Worm (Caenorhabditis elegans): Measurements from ENCODE around the gene pld-1.

DNA sequence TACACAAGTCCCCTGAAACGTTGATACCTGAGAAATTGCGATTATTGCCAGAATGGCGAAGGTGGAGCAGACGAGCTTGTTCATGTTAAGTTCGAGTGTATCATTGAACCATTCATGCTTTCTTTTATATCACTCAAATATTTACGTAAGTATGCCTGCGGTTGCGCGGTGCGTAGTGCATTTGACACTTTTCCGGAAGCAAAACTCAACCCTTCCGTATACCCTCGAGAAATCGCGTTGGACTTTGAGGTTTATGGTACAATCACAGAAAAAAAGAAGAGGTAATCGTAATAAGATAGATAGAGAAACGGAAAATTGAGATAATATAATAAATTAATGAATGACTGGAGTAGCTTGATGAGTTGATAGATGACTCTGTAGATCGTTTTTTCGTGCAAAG lies 22.0 kb downstream of the pld-1 start, which contains the start of gene idpb-2:
- TF ChIP-seq unc-86 (tag; optimal IDR thresholded peaks at IDR 0.05): no peak
- no peak for TF ChIP-seq elt-2 (tag; optimal IDR thresholded peaks at IDR 0.05)
- no peak for TF ChIP-seq hlh-17 (GFP tag; optimal IDR thresholded peaks at IDR 0.05; ENCODE audit: borderline replicate concordance)
